Fruit fly (Drosophila melanogaster): ENCODE results near the gene CG43085.

- TF ChIP-seq CTCF (optimal IDR thresholded peaks at IDR 0.05) (no peak), CG8478 (optimal IDR thresholded peaks at IDR 0.05) (no peak)
These were observed 50.6 kb downstream of the CG43085 start for dm6 chr3L:17595810-17596561.
